Worm (Caenorhabditis elegans): Measurements from ENCODE around the gene C01G10.14.
"Not testable (repeated sequence)": the region's sequence is repeated elsewhere in the genome, so short reads cannot be mapped to it uniquely, and the experiment has no call there.

Gene C01G10.14

ce11 chrV:15125162-15125561, 19.4 kb upstream of the C01G10.14 start, which contains the start of gene ugt-30:
ugt-30 (minus strand) TSS chrV:15125262.
- not testable (repeated sequence) for TF ChIP-seq C17E4.6, lin-26, ceh-91 (GFP tag; IDR thresholded peaks at IDR 0.05)

- TF ChIP-seq dpl-1 (GFP tag; optimal IDR thresholded peaks at IDR 0.05) (no peak), mcd-1 (GFP tag; IDR thresholded peaks at IDR 0.05) (no peak), gei-17 (GFP tag; optimal IDR thresholded peaks at IDR 0.05) (no peak), attf-3 (GFP tag; conservative IDR thresholded peaks at IDR 0.05) (no peak), rcor-1 (GFP tag; IDR thresholded peaks at IDR 0.05) (no peak), ceh-27 (GFP tag; optimal IDR thresholded peaks at IDR 0.05) (no peak), F23B12.7 (tag; optimal IDR thresholded peaks at IDR 0.05; ENCODE audit: insufficient read depth) (no peak), tbp1 (GFP tag; optimal IDR thresholded peaks at IDR 0.05) (no peak), F49E8.2 (tag; optimal IDR thresholded peaks at IDR 0.05; ENCODE audit: insufficient read depth) (no peak), bed-1 (GFP tag; IDR thresholded peaks at IDR 0.05) (no peak), nfya-1 (tag; optimal IDR thresholded peaks at IDR 0.05; ENCODE audit: borderline replicate concordance, insufficient read depth) (no peak), madf-8 (GFP tag; conservative IDR thresholded peaks at IDR 0.05) (no peak), hmg-1.2 (GFP tag; IDR thresholded peaks at IDR 0.05) (no peak), lin-35 (GFP tag; optimal IDR thresholded peaks at IDR 0.05) (no peak)
These were observed 13.8 kb upstream of the C01G10.14 start, which contains the start of gene flor-1 for ce11 chrV:15119517-15119916. flor-1 (minus strand) TSS chrV:15119617.

- TF ChIP-seq hlh-26 (GFP tag; conservative IDR thresholded peaks at IDR 0.05); attf-6 (GFP tag; IDR thresholded peaks at IDR 0.05); nfyb-1 (GFP tag; IDR thresholded peaks at IDR 0.05): not testable (repeated sequence)
These were observed 10.2 kb upstream of the C01G10.14 start, which contains the start of gene T01G5.8 for ce11 chrV:15115968-15116367. T01G5.8 (plus strand) TSS chrV:15116268.

ce11 chrV:15113992-15114391, 8.2 kb upstream of the C01G10.14 start, which contains the start of gene T01G5.6:
T01G5.6 (minus strand) TSS chrV:15114092.
- TF ChIP-seq B0035.1 (tag; optimal IDR thresholded peaks at IDR 0.05) (no peak), Y53F4B.3 (GFP tag; IDR thresholded peaks at IDR 0.05) (no peak), F52B5.7 (tag; optimal IDR thresholded peaks at IDR 0.05) (no peak), lir-1 (GFP tag; conservative IDR thresholded peaks at IDR 0.05) (no peak)

ce11 chrV:15111660-15112059, 5.9 kb upstream of the C01G10.14 start, which contains the start of gene T01G5.7:
T01G5.7 (plus strand) TSS chrV:15111960.
- TF ChIP-seq dpff-1 (tag; optimal IDR thresholded peaks at IDR 0.05) (no peak), ztf-3 (GFP tag; optimal IDR thresholded peaks at IDR 0.05) (no peak), attf-3 (GFP tag; conservative IDR thresholded peaks at IDR 0.05) (no peak), cebp-1 (GFP tag; IDR thresholded peaks at IDR 0.05) (no peak), cebp-1 (tag; optimal IDR thresholded peaks at IDR 0.05) (no peak), F22D6.2 (tag; optimal IDR thresholded peaks at IDR 0.05) (no peak), egl-18 (GFP tag; IDR thresholded peaks at IDR 0.05) (no peak), ztf-22 (GFP tag; optimal IDR thresholded peaks at IDR 0.05) (no peak), lag-1 (GFP tag; IDR thresholded peaks at IDR 0.05) (no peak), him-1 (tag; optimal IDR thresholded peaks at IDR 0.05) (no peak), nfya-2 (GFP tag; IDR thresholded peaks at IDR 0.05) (no peak), T26A5.8 (tag; optimal IDR thresholded peaks at IDR 0.05) (no peak), ets-4 (GFP tag; optimal IDR thresholded peaks at IDR 0.05) (no peak), pha-4 (tag; optimal IDR thresholded peaks at IDR 0.05) (no peak), sptf-2 (GFP tag; optimal IDR thresholded peaks at IDR 0.05) (no peak), tlf-1 (GFP tag; optimal IDR thresholded peaks at IDR 0.05) (no peak)
